Fruit fly (Drosophila melanogaster) whole organism, embryonic: ENCODE data around the gene CG6304.

Source experiments
- B-H1 ChIP-seq: fragments of 200-800 bp; sonication (Bioruptor generic); IDR thresholded peaks from 3 replicates; pipeline ENCODE4 v1.3.6; 2022; ENCODE audit warnings: missing biosample characterization, missing genetic modification characterization
- CG11504 ChIP-seq: fragments of 200-800 bp; sonication (Bioruptor generic); optimal IDR thresholded peaks from 3 replicates; lab custom pipeline; 2019; ENCODE audit warnings: missing biosample characterization, mild to moderate bottlenecking, missing genetic modification characterization, moderate library complexity
- CG12219 ChIP-seq: fragments of 200-800 bp; sonication (Bioruptor generic); optimal IDR thresholded peaks from 3 replicates; lab custom pipeline; 2018; ENCODE audit warnings: missing biosample characterization, mild to moderate bottlenecking, missing genetic modification characterization
- CG12391 ChIP-seq: fragments of 200-800 bp; sonication (Bioruptor generic); optimal IDR thresholded peaks from 3 replicates; lab custom pipeline; 2018; ENCODE audit warnings: missing biosample characterization, mild to moderate bottlenecking, missing genetic modification characterization, moderate library complexity
- CG13123 ChIP-seq: fragments of 200-800 bp; sonication (Bioruptor generic); optimal IDR thresholded peaks from 2 replicates; lab custom pipeline; 2016; ENCODE audit warnings: missing biosample characterization, missing genetic modification characterization
- CG13894 ChIP-seq: fragments of 200-800 bp; sonication (Bioruptor generic); optimal IDR thresholded peaks from 3 replicates; lab custom pipeline; 2018; ENCODE audit warnings: missing biosample characterization, mild to moderate bottlenecking, missing genetic modification characterization, moderate library complexity
- CG15073 ChIP-seq: fragments of 200-800 bp; sonication (Bioruptor generic); optimal IDR thresholded peaks from 2 replicates; lab custom pipeline; 2016; ENCODE audit warnings: missing biosample characterization, missing genetic modification characterization
- CG17328 ChIP-seq: fragments of 200-800 bp; sonication (Bioruptor generic); IDR thresholded peaks from 2 replicates; pipeline ENCODE4 v1.3.6; 2022; ENCODE audit warnings: missing biosample characterization, missing genetic modification characterization
- CG1792 ChIP-seq: fragments of 200-800 bp; sonication (Bioruptor generic); optimal IDR thresholded peaks from 2 replicates; lab custom pipeline; 2016; ENCODE audit warnings: missing biosample characterization, missing genetic modification characterization
- CG18764 ChIP-seq: fragments of 200-800 bp; sonication (Bioruptor generic); optimal IDR thresholded peaks from 3 replicates; lab custom pipeline; 2016; ENCODE audit warnings: missing biosample characterization, missing genetic modification characterization
- CG2129 ChIP-seq: fragments of 200-800 bp; sonication (Bioruptor generic); IDR thresholded peaks from 2 replicates; pipeline ENCODE4 v1.3.6; 2022; ENCODE audit warnings: missing biosample characterization, missing genetic modification characterization; ENCODE audit not compliant: partially characterized antibody
- CG31388 ChIP-seq: fragments of 200-800 bp; sonication (Bioruptor generic); optimal IDR thresholded peaks from 2 replicates; lab custom pipeline; 2016; ENCODE audit warnings: missing biosample characterization, missing genetic modification characterization
- CG33557 ChIP-seq: fragments of 200-800 bp; sonication (Bioruptor generic); optimal IDR thresholded peaks from 2 replicates; lab custom pipeline; 2019; ENCODE audit warnings: missing biosample characterization, mild to moderate bottlenecking, missing genetic modification characterization, moderate library complexity
- CG3838 ChIP-seq: fragments of 200-800 bp; sonication (Bioruptor generic); optimal IDR thresholded peaks from 3 replicates; lab custom pipeline; 2016; ENCODE audit warnings: missing biosample characterization, missing genetic modification characterization
- CG7357 ChIP-seq: fragments of 200-800 bp; sonication (Bioruptor generic); IDR thresholded peaks from 3 replicates; pipeline ENCODE4 v1.3.6; 2022; ENCODE audit warnings: missing biosample characterization, missing genetic modification characterization
- D ChIP-seq, 2 experiments: fragments of 200-800 bp in 1 of 2; fragments of >200 bp in 1 of 2; sonication (Bioruptor generic) in 1 of 2; optimal IDR thresholded peaks; 2 replicates in 1 of 2; 3 replicates in 1 of 2; lab custom pipeline; 2017; ENCODE audit warnings: mild to moderate bottlenecking in 1 of 2, missing biosample characterization in 1 of 2, missing genetic modification characterization in 1 of 2, missing genetic modification reagents in 1 of 2
- Deaf1 ChIP-seq: fragments of 200-800 bp; optimal IDR thresholded peaks from 3 replicates; lab custom pipeline; 2019; ENCODE audit warnings: missing biosample characterization, mild to moderate bottlenecking, missing genetic modification characterization, moderate library complexity
- Dfd ChIP-seq, 2 experiments: fragments of >200 bp; optimal IDR thresholded peaks; 2 replicates each; lab custom pipeline; 2017; ENCODE audit warnings: missing biosample characterization in 2 of 2, missing genetic modification characterization in 2 of 2
- Dip3 ChIP-seq: fragments of 200-800 bp; sonication (Bioruptor generic); optimal IDR thresholded peaks from 3 replicates; lab custom pipeline; 2016; ENCODE audit warnings: missing biosample characterization, missing genetic modification characterization
- Doc3 ChIP-seq: fragments of 200-800 bp; sonication (Bioruptor generic); IDR thresholded peaks from 3 replicates; pipeline ENCODE4 v1.3.6; 2022; ENCODE audit warnings: missing biosample characterization, missing genetic modification characterization; ENCODE audit not compliant: partially characterized antibody
- Ets65A ChIP-seq: fragments of 200-800 bp; sonication (Bioruptor generic); peaks from one replicate; lab custom pipeline; 2016; ENCODE audit warnings: missing biosample characterization, missing genetic modification characterization
- HHEX ChIP-seq: fragments of 200-800 bp; sonication (Bioruptor generic); optimal IDR thresholded peaks from 3 replicates; lab custom pipeline; 2017; ENCODE audit warnings: missing biosample characterization, mild to moderate bottlenecking, missing genetic modification characterization, missing genetic modification reagents
- HmgD ChIP-seq: fragments of 200-800 bp; sonication (Bioruptor generic); optimal IDR thresholded peaks from 3 replicates; lab custom pipeline; 2016; ENCODE audit warnings: missing biosample characterization, missing genetic modification characterization
- Jarid2 ChIP-seq: fragments of 200-800 bp; sonication (Bioruptor generic); optimal IDR thresholded peaks from 3 replicates; lab custom pipeline; 2017; ENCODE audit warnings: mild to moderate bottlenecking, missing biosample characterization, missing genetic modification reagents, missing genetic modification characterization
- MESR4 ChIP-seq: fragments of 200-800 bp; sonication (Bioruptor generic); optimal IDR thresholded peaks from 2 replicates; lab custom pipeline; 2018; ENCODE audit warnings: missing biosample characterization, mild to moderate bottlenecking, missing genetic modification characterization, moderate library complexity
- Nf-YC ChIP-seq: fragments of 200-800 bp; optimal IDR thresholded peaks from 3 replicates; lab custom pipeline; 2019; ENCODE audit warnings: missing biosample characterization, mild to moderate bottlenecking, missing genetic modification characterization, moderate library complexity
- Trl ChIP-seq, 3 experiments: fragments of >200 bp in 2 of 3; fragments of 200-800 bp in 1 of 3; sonication (Bioruptor generic) in 1 of 3; optimal IDR thresholded peaks; 2 replicates in 1 of 3; 3 replicates in 2 of 3; lab custom pipeline; 2016 to 2017; ENCODE audit warnings: missing biosample characterization in 1 of 3, missing genetic modification characterization in 1 of 3
- Usf ChIP-seq: fragments of 200-800 bp; sonication (Bioruptor generic); optimal IDR thresholded peaks from 2 replicates; lab custom pipeline; 2017; ENCODE audit warnings: missing genotype, missing biosample characterization, missing genetic modification characterization
- bsh ChIP-seq, 2 experiments: fragments of 200-800 bp; sonication (Bioruptor generic); optimal IDR thresholded peaks; 2 replicates each; lab custom pipeline; 2017 to 2018; ENCODE audit warnings: mild to moderate bottlenecking in 2 of 2, missing biosample characterization in 2 of 2, missing genetic modification characterization in 2 of 2, moderate library complexity in 1 of 2
- chinmo ChIP-seq: fragments of 200-800 bp; sonication (Bioruptor generic); IDR thresholded peaks from 4 replicates; pipeline ENCODE4 v1.3.6; 2022; ENCODE audit warnings: missing biosample characterization, missing genetic modification characterization; ENCODE audit not compliant: partially characterized antibody
- chn ChIP-seq: fragments of 200-800 bp; sonication (Bioruptor generic); optimal IDR thresholded peaks from 2 replicates; lab custom pipeline; 2016; ENCODE audit warnings: missing biosample characterization, missing genetic modification characterization
- fd64A ChIP-seq: fragments of 200-800 bp; sonication (Bioruptor generic); optimal IDR thresholded peaks from 3 replicates; lab custom pipeline; 2018; ENCODE audit warnings: missing biosample characterization, mild to moderate bottlenecking, missing genetic modification characterization
- gfzf ChIP-seq: fragments of 200-800 bp; sonication (Bioruptor generic); optimal IDR thresholded peaks from 2 replicates; lab custom pipeline; 2016; ENCODE audit warnings: missing biosample characterization, mild to moderate bottlenecking, missing genetic modification characterization, moderate library complexity
- gsb-n ChIP-seq: fragments of 200-800 bp; sonication (Bioruptor generic); optimal IDR thresholded peaks from 3 replicates; lab custom pipeline; 2018; ENCODE audit warnings: missing biosample characterization, mild to moderate bottlenecking, missing genetic modification characterization
- h ChIP-seq: fragments of >200 bp; optimal IDR thresholded peaks from 2 replicates; lab custom pipeline; 2017
- hth ChIP-seq: fragments of >200 bp; optimal IDR thresholded peaks from 2 replicates; lab custom pipeline; 2017; ENCODE audit warnings: inconsistent platforms
- inv ChIP-seq: fragments of 200-800 bp; sonication (Bioruptor generic); IDR thresholded peaks from 2 replicates; pipeline ENCODE4 v1.3.6; 2022; ENCODE audit warnings: missing biosample characterization, missing genetic modification characterization; ENCODE audit not compliant: partially characterized antibody
- ken ChIP-seq: fragments of 200-800 bp; sonication (Bioruptor generic); IDR thresholded peaks from 3 replicates; pipeline ENCODE4 v1.3.6; 2022; ENCODE audit warnings: missing biosample characterization, missing genetic modification characterization
- lola ChIP-seq, 3 experiments: fragments of >200 bp in 2 of 3; fragments of 200-800 bp in 1 of 3; sonication (Bioruptor generic) in 1 of 3; optimal IDR thresholded peaks; 2 replicates each; lab custom pipeline; 2017 to 2019; ENCODE audit warnings: missing biosample characterization in 3 of 3, missing genetic modification characterization in 3 of 3, mild to moderate bottlenecking in 1 of 3, moderate library complexity in 1 of 3
- nau ChIP-seq: fragments of 200-800 bp; sonication (Bioruptor generic); optimal IDR thresholded peaks from 3 replicates; lab custom pipeline; 2017; ENCODE audit warnings: missing biosample characterization, mild to moderate bottlenecking, missing genetic modification characterization, missing genetic modification reagents
- pfk ChIP-seq: fragments of 200-800 bp; sonication (Bioruptor generic); optimal IDR thresholded peaks from 2 replicates; lab custom pipeline; 2018; ENCODE audit warnings: missing biosample characterization, mild to moderate bottlenecking, missing genetic modification characterization, moderate library complexity
- ranshi ChIP-seq: fragments of 200-800 bp; sonication (Bioruptor generic); IDR thresholded peaks from 2 replicates; pipeline ENCODE4 v1.3.6; 2022; ENCODE audit warnings: missing biosample characterization, missing genetic modification characterization
- sima ChIP-seq: fragments of 200-800 bp; sonication (Bioruptor generic); optimal IDR thresholded peaks from 2 replicates; lab custom pipeline; 2016; ENCODE audit warnings: missing biosample characterization, missing genetic modification characterization
- sisA ChIP-seq: fragments of 200-800 bp; sonication (Bioruptor generic); IDR thresholded peaks from 2 replicates; pipeline ENCODE4 v1.3.6; 2022; ENCODE audit warnings: missing biosample characterization, missing genetic modification characterization
- ssp ChIP-seq: fragments of 200-800 bp; sonication (Bioruptor generic); IDR thresholded peaks from 2 replicates; pipeline ENCODE4 v1.3.6; 2022; ENCODE audit warnings: missing biosample characterization, missing genetic modification characterization
- tx ChIP-seq: fragments of 200-800 bp; sonication (Bioruptor generic); optimal IDR thresholded peaks from 2 replicates; lab custom pipeline; 2016; ENCODE audit warnings: missing biosample characterization, missing genetic modification characterization
- vfl ChIP-seq: fragments of 200-800 bp; sonication (Bioruptor generic); optimal IDR thresholded peaks from 2 replicates; lab custom pipeline; 2016; ENCODE audit warnings: missing biosample characterization, missing genetic modification characterization
- wor ChIP-seq: fragments of 200-800 bp; sonication (Bioruptor generic); IDR thresholded peaks from 2 replicates; pipeline ENCODE4 v1.3.6; 2022; ENCODE audit warnings: missing biosample characterization, missing genetic modification characterization

CG6304 gene

DNA sequence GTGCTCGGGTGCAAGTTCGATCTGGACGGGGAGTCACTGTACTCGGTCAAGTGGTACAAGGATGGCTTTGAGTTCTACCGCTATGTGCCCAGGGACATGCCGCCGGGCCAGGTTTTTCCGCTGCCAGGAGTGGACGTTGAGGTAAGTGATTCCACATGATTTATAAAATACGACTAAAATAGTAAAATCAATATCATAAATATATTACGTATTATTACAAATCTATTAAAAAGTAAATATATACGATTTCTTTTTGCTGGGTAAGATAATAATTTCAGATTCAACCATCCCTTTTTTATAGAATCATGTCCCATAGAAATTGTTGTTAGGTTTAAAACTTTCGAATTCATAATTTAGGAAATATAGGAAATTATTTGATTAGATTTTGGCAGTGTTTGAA lies 29.8 kb downstream of the CG6304 start, which contains the start of gene CG31806:
CG31806 (plus strand) TSS at position 301 of the 400 bp plus-strand sequence.
- TF ChIP-seq Usf (GFP tag; lab: Kevin White, UChicago) (no peak), ssp (GFP tag; lab: Robert Waterston, UW) (no peak), D (optimal IDR thresholded peaks at IDR 0.05; lab: Kevin White, UChicago) (no peak), D (GFP tag; optimal IDR thresholded peaks at IDR 0.05; lab: Kevin White, UChicago) (no peak), lola (GFP tag; optimal IDR thresholded peaks at IDR 0.05; lab: Kevin White, UChicago) (no peak), inv (GFP tag; lab: Robert Waterston, UW) (no peak), CG12391 (tag; lab: Kevin White, UChicago) (no peak), sisA (GFP tag; lab: Robert Waterston, UW) (no peak), CG15073 (GFP tag; lab: Kevin White, UChicago) (no peak), vfl (GFP tag; lab: Kevin White, UChicago) (no peak), CG31388 (no peak), CG11504 (no peak), CG12219 (GFP tag; lab: Kevin White, UChicago) (no peak), Dfd (GFP tag; optimal IDR thresholded peaks at IDR 0.05; lab: Kevin White, UChicago) (no peak), sima (GFP tag; lab: Kevin White, UChicago) (no peak)

DNA sequence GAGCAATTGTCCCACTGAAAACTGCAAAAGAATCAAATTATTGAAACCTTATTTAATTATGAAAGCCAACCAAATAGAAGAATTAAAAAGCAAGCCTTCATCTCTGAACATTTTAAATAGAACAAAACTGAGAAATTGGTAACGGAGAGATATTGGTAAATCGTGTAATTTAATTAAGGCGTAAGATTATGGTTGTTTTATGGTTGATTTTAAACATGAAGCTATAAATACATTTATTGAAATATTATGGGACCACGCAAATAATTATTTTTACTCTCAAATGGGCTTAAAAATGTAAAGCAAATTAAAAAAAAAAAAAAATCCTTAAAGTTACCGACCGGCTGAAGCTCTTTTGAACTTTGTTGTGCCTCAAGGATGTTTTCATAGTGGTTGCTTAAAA lies 32.3 kb downstream of the CG6304 start, which contains the start of gene CG44406:
CG44406 (minus strand) TSS at position 101 of the 400 bp plus-strand sequence.
- TF ChIP-seq ken (GFP tag; lab: Robert Waterston, UW) (no peak), ranshi (GFP tag; lab: Robert Waterston, UW) (no peak)

DNA sequence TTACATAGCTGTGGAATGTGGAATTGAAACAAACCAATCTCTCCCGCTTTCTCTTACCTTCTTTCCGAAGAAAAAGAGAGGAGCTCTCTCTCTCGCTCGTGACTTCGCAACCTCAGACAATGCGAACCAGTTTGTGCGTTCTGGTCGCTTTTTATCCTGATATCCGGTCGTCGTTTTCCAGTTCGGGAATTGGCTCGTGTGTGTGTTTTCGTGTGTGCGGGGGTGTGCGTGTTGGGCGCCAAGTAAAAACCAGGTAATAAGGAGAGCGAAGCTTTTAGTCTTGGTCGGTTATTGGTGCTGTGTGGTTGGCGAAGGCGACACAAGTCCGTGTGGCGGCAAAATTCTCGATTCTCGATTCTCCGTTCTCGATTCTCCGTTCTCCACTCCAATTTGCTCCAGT lies 41.7 kb downstream of the CG6304 start, which contains the start of gene beat-IIIb:
beat-IIIb (plus strand) TSS at position 304 of the 400 bp plus-strand sequence.
- no peak for TF ChIP-seq B-H1 (GFP tag; lab: Robert Waterston, UW)
- TF ChIP-seq gsb-n (tag; lab: Kevin White, UChicago): no peak
- TF ChIP-seq chinmo: 0 out of 4 replicates have a peak, but pooled peaks have one; percentile 37
- no peak for TF ChIP-seq hth (lab: Kevin White, UChicago)
- TF ChIP-seq Jarid2 (GFP tag; lab: Kevin White, UChicago): peak; percentile 9
- TF ChIP-seq nau (GFP tag; lab: Kevin White, UChicago): no peak
- no peak for TF ChIP-seq Doc3 (GFP tag; lab: Robert Waterston, UW)
- TF ChIP-seq CG13894 (tag; lab: Kevin White, UChicago): peak; percentile 50
- TF ChIP-seq CG18764 (GFP tag; lab: Kevin White, UChicago): no peak
- peak; percentile 72 for TF ChIP-seq Nf-YC
- TF ChIP-seq gfzf (GFP tag; lab: Kevin White, UChicago): no peak
- TF ChIP-seq chn (GFP tag; lab: Kevin White, UChicago): no peak
- TF ChIP-seq fd64A (GFP tag; lab: Kevin White, UChicago): no peak
- TF ChIP-seq pfk (GFP tag; lab: Kevin White, UChicago): peak; percentile 66
- no peak for TF ChIP-seq CG3838 (GFP tag; lab: Kevin White, UChicago)
- TF ChIP-seq wor (GFP tag; lab: Robert Waterston, UW): no peak
- TF ChIP-seq Dip3 (GFP tag; lab: Kevin White, UChicago): peak; percentile 1
- TF ChIP-seq tx: no peak
- no peak for TF ChIP-seq CG7357 (GFP tag; lab: Robert Waterston, UW)
- TF ChIP-seq MESR4 (GFP tag; lab: Kevin White, UChicago): no peak
- TF ChIP-seq CG33557 (GFP tag; lab: Kevin White, UChicago): no peak
- TF ChIP-seq CG1792 (GFP tag; lab: Kevin White, UChicago): no peak
- TF ChIP-seq CG13123 (GFP tag; lab: Kevin White, UChicago): no peak
- TF ChIP-seq bsh (GFP tag; optimal IDR thresholded peaks at IDR 0.05; lab: Kevin White, UChicago): no peak
- no peak for TF ChIP-seq CG17328
- TF ChIP-seq Deaf1 (tag; lab: Kevin White, UChicago): peak; percentile 97
- no peak for TF ChIP-seq h (lab: Kevin White, UChicago)
- no peak for TF ChIP-seq HHEX (GFP tag; lab: Kevin White, UChicago)
- peak; percentile 53 to 70 for TF ChIP-seq Trl (optimal IDR thresholded peaks at IDR 0.05; lab: Kevin White, UChicago)
- no peak for TF ChIP-seq Trl (GFP tag; optimal IDR thresholded peaks at IDR 0.05; lab: Kevin White, UChicago)
- no peak for TF ChIP-seq HmgD (GFP tag; lab: Kevin White, UChicago)
- TF ChIP-seq CG2129 (GFP tag; lab: Robert Waterston, UW): no peak
- peak; percentile 90 for TF ChIP-seq Ets65A (GFP tag; lab: Kevin White, UChicago)
